Worm (Caenorhabditis elegans): ENCODE data around the gene T09F3.2.

- no peak for TF ChIP-seq attf-6 (GFP tag; IDR thresholded peaks at IDR 0.05)
- TF ChIP-seq tbx-9 (tag; optimal IDR thresholded peaks at IDR 0.05; ENCODE audit: borderline replicate concordance): no peak
- no peak for TF ChIP-seq pha-4 (tag; optimal IDR thresholded peaks at IDR 0.05)
- TF ChIP-seq ztf-18 (tag; optimal IDR thresholded peaks at IDR 0.05): no peak
- TF ChIP-seq bed-2 (GFP tag; IDR thresholded peaks at IDR 0.05): no peak
- TF ChIP-seq B0336.3 (GFP tag; IDR thresholded peaks at IDR 0.05): no peak
- TF ChIP-seq nhr-120 (GFP tag; IDR thresholded peaks at IDR 0.05): no peak
- TF ChIP-seq hmg-1.2 (GFP tag; IDR thresholded peaks at IDR 0.05): no peak; the same call in 1 of the 2 replicates
- no peak for TF ChIP-seq rec-8 (tag; optimal IDR thresholded peaks at IDR 0.05)
- no peak for TF ChIP-seq xnd-1 (tag; optimal IDR thresholded peaks at IDR 0.05)
Measured at ce11 chrII:10370826-10371225, 20.1 kb upstream of the T09F3.2 start.

All from whole organism, young adult.